Fruit fly (Drosophila melanogaster): Measurements from ENCODE around the gene CG7778.

Gene CG7778

DNA sequence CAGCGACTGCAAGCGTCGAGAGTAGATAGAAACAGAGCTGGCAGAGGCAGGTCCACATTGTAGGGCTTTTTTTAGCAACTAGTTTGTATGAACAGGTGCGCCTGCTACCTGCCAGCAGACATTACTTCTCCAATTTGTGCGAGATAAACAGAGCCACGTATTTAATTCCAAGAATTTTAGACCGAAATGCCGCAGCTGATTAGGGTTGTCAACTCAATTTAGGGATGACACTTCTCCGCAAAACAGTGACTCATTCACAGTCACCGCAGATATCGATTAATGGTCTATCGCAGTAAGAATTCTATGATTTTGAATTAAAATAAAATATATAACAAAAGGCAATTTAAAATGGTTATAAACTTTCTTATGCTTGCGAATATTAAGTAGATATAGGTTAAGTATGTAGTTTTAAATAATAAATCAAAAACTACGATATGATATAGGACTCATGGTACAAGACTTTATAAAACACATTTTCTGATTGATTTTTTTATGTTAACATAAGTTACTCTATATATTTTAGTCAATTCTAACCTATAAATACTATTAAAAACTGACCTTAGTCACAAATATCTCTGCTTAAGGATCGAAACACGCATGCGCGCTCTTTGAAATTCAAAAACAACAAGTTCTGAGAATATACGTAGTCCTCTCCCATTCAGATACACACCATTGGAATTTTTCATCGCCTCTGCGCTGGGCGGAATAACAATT is 43.5 kb upstream of the CG7778 start, which contains the start of the genes wol and Scgalpha (continued):
- TF ChIP-seq CG9437 (GFP tag; optimal IDR thresholded peaks at IDR 0.05) (no peak), Fer3 (tag; optimal IDR thresholded peaks at IDR 0.05) (no peak), CG16863 (GFP tag; optimal IDR thresholded peaks at IDR 0.05) (no peak), Dll (GFP tag; IDR thresholded peaks at IDR 0.05; ENCODE audit: partially characterized antibody) (peak; percentile 67; the same call in 1 of the 4 replicates), CG2116 (GFP tag; optimal IDR thresholded peaks at IDR 0.05) (peak; percentile 57), CG6813 (GFP tag; optimal IDR thresholded peaks at IDR 0.05) (no peak), Sin3A (optimal IDR thresholded peaks at IDR 0.05) (no peak), CrebB (tag; optimal IDR thresholded peaks at IDR 0.05) (no peak), onecut (GFP tag; IDR thresholded peaks at IDR 0.05) (no peak), yki (optimal IDR thresholded peaks at IDR 0.05) (no peak), CG11247 (GFP tag; IDR thresholded peaks at IDR 0.05) (no peak), CG3995 (GFP tag; optimal IDR thresholded peaks at IDR 0.05) (peak; percentile 98), CG30403 (GFP tag; optimal IDR thresholded peaks at IDR 0.05) (no peak), oc (tag; optimal IDR thresholded peaks at IDR 0.05) (no peak), CG15073 (GFP tag; optimal IDR thresholded peaks at IDR 0.05) (no peak), pb (GFP tag; optimal IDR thresholded peaks at IDR 0.05) (no peak), HLH4C (GFP tag; IDR thresholded peaks at IDR 0.05; ENCODE audit: partially characterized antibody) (peak; percentile 69), Scr (GFP tag; IDR thresholded peaks at IDR 0.05; ENCODE audit: partially characterized antibody) (peak; percentile 60), Doc3 (GFP tag; IDR thresholded peaks at IDR 0.05; ENCODE audit: partially characterized antibody) (peak; percentile 52; the same call in 2 of the 3 replicates), amos (GFP tag; IDR thresholded peaks at IDR 0.05; ENCODE audit: partially characterized antibody) (peak; percentile 66), Elba2 (GFP tag; optimal IDR thresholded peaks at IDR 0.05) (no peak), eve (GFP tag; optimal IDR thresholded peaks at IDR 0.05) (no peak), Atf3 (GFP tag; optimal IDR thresholded peaks at IDR 0.05) (no peak), stc (GFP tag; IDR thresholded peaks at IDR 0.05) (no peak), CG18764 (GFP tag; optimal IDR thresholded peaks at IDR 0.05) (no peak), grau (tag; optimal IDR thresholded peaks at IDR 0.05) (peak; percentile 26), Side (GFP tag; optimal IDR thresholded peaks at IDR 0.05) (no peak), Ssrp (tag; optimal IDR thresholded peaks at IDR 0.05) (no peak), CG10431 (GFP tag; optimal IDR thresholded peaks at IDR 0.05) (no peak), dati (GFP tag; IDR thresholded peaks at IDR 0.05) (no peak), jigr1 (GFP tag; IDR thresholded peaks at IDR 0.05) (no peak; the same call in 2 of the 3 replicates), CG15601 (tag; optimal IDR thresholded peaks at IDR 0.05) (no peak), CG2875 (GFP tag; optimal IDR thresholded peaks at IDR 0.05) (no peak), Lim3 (GFP tag; IDR thresholded peaks at IDR 0.05) (no peak), Stat92E (GFP tag; optimal IDR thresholded peaks at IDR 0.05) (peak in 1 of 3 experiments; percentile 97), Spps (tag; optimal IDR thresholded peaks at IDR 0.05) (no peak), CG2129 (GFP tag; IDR thresholded peaks at IDR 0.05; ENCODE audit: partially characterized antibody) (0 out of 2 replicates have a peak, but pooled peaks have one; percentile 24), CG9817 (tag; optimal IDR thresholded peaks at IDR 0.05) (no peak), CG7357 (GFP tag; IDR thresholded peaks at IDR 0.05) (no peak), Neu2 (GFP tag; optimal IDR thresholded peaks at IDR 0.05; ENCODE audit: borderline replicate concordance) (no peak), CG14667 (GFP tag; IDR thresholded peaks at IDR 0.05) (no peak), slbo (GFP tag; IDR thresholded peaks at IDR 0.05) (no peak), nau (GFP tag; optimal IDR thresholded peaks at IDR 0.05) (no peak), Max (GFP tag; optimal IDR thresholded peaks at IDR 0.05) (no peak), CG33557 (GFP tag; optimal IDR thresholded peaks at IDR 0.05) (no peak), CG17612 (GFP tag; IDR thresholded peaks at IDR 0.05) (no peak), Lpt (GFP tag; optimal IDR thresholded peaks at IDR 0.05) (no peak), CG12744 (GFP tag; optimal IDR thresholded peaks at IDR 0.05) (no peak), Taf1 (GFP tag; IDR thresholded peaks at IDR 0.05) (no peak), CG18011 (GFP tag; optimal IDR thresholded peaks at IDR 0.05) (no peak)

Measured in whole organism, embryonic.